Worm (Caenorhabditis elegans): Measurements from ENCODE around the gene unc-18.

- TF ChIP-seq unc-62 (GFP tag; optimal IDR thresholded peaks at IDR 0.05) (no peak), nhr-28 (tag; optimal IDR thresholded peaks at IDR 0.05) (no peak), ces-1 (GFP tag; optimal IDR thresholded peaks at IDR 0.05) (no peak), sem-2 (GFP tag; optimal IDR thresholded peaks at IDR 0.05) (no peak), lsy-2 (tag; optimal IDR thresholded peaks at IDR 0.05) (no peak), pha-4 (tag; optimal IDR thresholded peaks at IDR 0.05) (no peak), elt-1 (tag; optimal IDR thresholded peaks at IDR 0.05; ENCODE audit: borderline replicate concordance, insufficient read depth) (no peak), elt-3 (tag; optimal IDR thresholded peaks at IDR 0.05) (no peak), lin-13 (tag; optimal IDR thresholded peaks at IDR 0.05) (no peak)
Measured at ce11 chrX:7724099-7724498, 41.4 kb downstream of the unc-18 start.

All from whole organism, mixed stage, embryonic.